Fruit fly (Drosophila melanogaster) whole organism, prepupa: ENCODE measurements around the gene Dlg5.
A peak's percentile ranks its signal among the peaks of the same experiment; 100 is the strongest.

Source experiments
- Blimp-1 ChIP-seq: fragments of 200-800 bp; sonication (Bioruptor generic); optimal IDR thresholded peaks from 3 replicates; lab custom pipeline; 2017; ENCODE audit warnings: missing biosample characterization, missing genetic modification characterization, mild to moderate bottlenecking, moderate library complexity, missing genetic modification reagents
- CG11294 ChIP-seq: fragments of 200-800 bp; sonication (Bioruptor generic); IDR thresholded peaks from 2 replicates; pipeline ENCODE4 v1.3.6; 2022; ENCODE audit warnings: missing biosample characterization, missing genetic modification characterization
- CG11762 ChIP-seq: fragments of 200-800 bp; sonication (Bioruptor generic); optimal IDR thresholded peaks from 3 replicates; lab custom pipeline; 2016; ENCODE audit warnings: missing biosample characterization, missing genetic modification characterization; ENCODE audit not compliant: insufficient read depth
- CG11902 ChIP-seq: fragments of 200-800 bp; sonication (Bioruptor generic); optimal IDR thresholded peaks from 3 replicates; lab custom pipeline; 2016; ENCODE audit warnings: missing biosample characterization, missing genetic modification characterization
- CG15336 ChIP-seq: fragments of 200-800 bp; sonication (Bioruptor generic); IDR thresholded peaks from 2 replicates; pipeline ENCODE4 v1.3.6; 2022; ENCODE audit warnings: missing biosample characterization, missing genetic modification characterization
- CG1621 ChIP-seq: fragments of 200-800 bp; sonication (Bioruptor generic); optimal IDR thresholded peaks from 3 replicates; lab custom pipeline; 2018; ENCODE audit warnings: missing biosample characterization, mild to moderate bottlenecking, missing genetic modification characterization
- CG32006 ChIP-seq: fragments of 200-800 bp; sonication (Bioruptor generic); optimal IDR thresholded peaks from 3 replicates; lab custom pipeline; 2017; ENCODE audit warnings: missing biosample characterization, mild to moderate bottlenecking, missing genetic modification characterization
- CG34406 ChIP-seq: fragments of 200-800 bp; sonication (Bioruptor generic); optimal IDR thresholded peaks from 3 replicates; lab custom pipeline; 2016; ENCODE audit warnings: missing biosample characterization, missing genetic modification characterization
- CG3919 ChIP-seq: fragments of 200-800 bp; sonication (Bioruptor generic); optimal IDR thresholded peaks from 3 replicates; lab custom pipeline; 2016; ENCODE audit warnings: missing biosample characterization, missing genetic modification characterization
- CG4318 ChIP-seq: fragments of 200-800 bp; sonication (Bioruptor generic); optimal IDR thresholded peaks from 3 replicates; lab custom pipeline; 2017; ENCODE audit warnings: missing biosample characterization, mild to moderate bottlenecking, missing genetic modification characterization
- CG6163 ChIP-seq: fragments of 200-800 bp; sonication (Bioruptor generic); IDR thresholded peaks from 3 replicates; pipeline ENCODE4 v1.3.6; 2022; ENCODE audit warnings: missing biosample characterization, missing genetic modification characterization
- CG6792 ChIP-seq: fragments of 200-800 bp; sonication (Bioruptor generic); optimal IDR thresholded peaks from 3 replicates; lab custom pipeline; 2016; ENCODE audit warnings: missing biosample characterization, missing genetic modification characterization
- CG8119 ChIP-seq: fragments of 200-800 bp; sonication (Bioruptor generic); IDR thresholded peaks from 3 replicates; pipeline ENCODE4 v1.3.6; 2022; ENCODE audit warnings: missing biosample characterization, missing genetic modification characterization
- CG8319 ChIP-seq: fragments of 200-800 bp; sonication (Bioruptor generic); optimal IDR thresholded peaks from 3 replicates; lab custom pipeline; 2016; ENCODE audit warnings: missing biosample characterization, missing genetic modification characterization
- CG8632 ChIP-seq: fragments of 200-800 bp; sonication (Bioruptor generic); optimal IDR thresholded peaks from 3 replicates; lab custom pipeline; 2016; ENCODE audit warnings: missing biosample characterization, missing genetic modification characterization
- CG9139 ChIP-seq: fragments of 200-800 bp; sonication (Bioruptor generic); optimal IDR thresholded peaks from 3 replicates; lab custom pipeline; 2017; ENCODE audit warnings: missing biosample characterization, mild to moderate bottlenecking, missing genetic modification characterization
- Eip78C ChIP-seq: fragments of 200-800 bp; sonication (Bioruptor generic); peaks from one replicate; lab custom pipeline; 2016; ENCODE audit warnings: missing biosample characterization, missing genetic modification characterization
- Ets21C ChIP-seq: fragments of 200-800 bp; sonication (Bioruptor generic); optimal IDR thresholded peaks from 3 replicates; lab custom pipeline; 2016; ENCODE audit warnings: missing biosample characterization, missing genetic modification characterization
- Ets96B ChIP-seq: fragments of 200-800 bp; optimal IDR thresholded peaks from 2 replicates; lab custom pipeline; 2019; ENCODE audit warnings: missing biosample characterization, mild to moderate bottlenecking, missing genetic modification characterization, moderate library complexity
- Gug ChIP-seq: fragments of 200-800 bp; sonication (Bioruptor generic); IDR thresholded peaks from 2 replicates; pipeline ENCODE4 v1.3.6; 2022; ENCODE audit warnings: missing biosample characterization, missing genetic modification characterization
- Hr4 ChIP-seq: fragments of 200-800 bp; sonication (Bioruptor generic); optimal IDR thresholded peaks from 3 replicates; lab custom pipeline; 2016; ENCODE audit warnings: missing biosample characterization, missing genetic modification characterization
- Lpt ChIP-seq: fragments of 200-800 bp; sonication (Bioruptor generic); optimal IDR thresholded peaks from 3 replicates; lab custom pipeline; 2016; ENCODE audit warnings: missing biosample characterization, missing genetic modification characterization
- Met ChIP-seq: fragments of 200-800 bp; sonication (Bioruptor generic); optimal IDR thresholded peaks from 3 replicates; lab custom pipeline; 2016; ENCODE audit warnings: missing biosample characterization, missing genetic modification characterization
- Smox ChIP-seq: fragments of 200-800 bp; sonication (Bioruptor generic); optimal IDR thresholded peaks from 3 replicates; lab custom pipeline; 2016; ENCODE audit warnings: missing biosample characterization, missing genetic modification characterization
- Sox102F ChIP-seq: fragments of 200-800 bp; sonication (Bioruptor generic); optimal IDR thresholded peaks from 2 replicates; lab custom pipeline; 2016; ENCODE audit warnings: missing biosample characterization, mild to moderate bottlenecking, missing genetic modification characterization
- dac ChIP-seq: fragments of 200-800 bp; sonication (Bioruptor generic); optimal IDR thresholded peaks from 2 replicates; lab custom pipeline; 2017; ENCODE audit warnings: missing biosample characterization, mild to moderate bottlenecking, missing genetic modification characterization
- dsx ChIP-seq: fragments of 200-800 bp; optimal IDR thresholded peaks from 3 replicates; lab custom pipeline; 2019; ENCODE audit warnings: missing biosample characterization, mild to moderate bottlenecking, missing genetic modification characterization, moderate library complexity; ENCODE audit not compliant: poor library complexity, severe bottlenecking
- eg ChIP-seq: fragments of 200-800 bp; sonication (Bioruptor generic); IDR thresholded peaks from 3 replicates; pipeline ENCODE4 v1.3.6; 2022; ENCODE audit warnings: missing biosample characterization, missing genetic modification characterization
- fd59A ChIP-seq: fragments of 200-800 bp; sonication (Bioruptor generic); optimal IDR thresholded peaks from 2 replicates; lab custom pipeline; 2017; ENCODE audit warnings: missing biosample characterization, mild to moderate bottlenecking, missing genetic modification characterization, missing genetic modification reagents
- lz ChIP-seq: fragments of 200-800 bp; sonication (Bioruptor generic); optimal IDR thresholded peaks from 3 replicates; lab custom pipeline; 2016; ENCODE audit warnings: missing biosample characterization, missing genetic modification characterization
- net ChIP-seq: fragments of 200-800 bp; sonication (Bioruptor generic); optimal IDR thresholded peaks from 3 replicates; lab custom pipeline; 2016; ENCODE audit warnings: missing biosample characterization, missing genetic modification characterization
- spab ChIP-seq: fragments of 200-800 bp; sonication (Bioruptor generic); optimal IDR thresholded peaks from 2 replicates; lab custom pipeline; 2017; ENCODE audit warnings: missing biosample characterization, mild to moderate bottlenecking, missing genetic modification characterization, missing genetic modification reagents
- svp ChIP-seq: fragments of 200-800 bp; sonication (Bioruptor generic); peaks from one replicate; lab custom pipeline; 2016; ENCODE audit warnings: missing biosample characterization, missing genetic modification characterization
- vri ChIP-seq: fragments of 200-800 bp; sonication (Bioruptor generic); optimal IDR thresholded peaks from 3 replicates; lab custom pipeline; 2016; ENCODE audit warnings: missing biosample characterization, mild to moderate bottlenecking, missing genetic modification characterization

Dlg5 gene

DNA sequence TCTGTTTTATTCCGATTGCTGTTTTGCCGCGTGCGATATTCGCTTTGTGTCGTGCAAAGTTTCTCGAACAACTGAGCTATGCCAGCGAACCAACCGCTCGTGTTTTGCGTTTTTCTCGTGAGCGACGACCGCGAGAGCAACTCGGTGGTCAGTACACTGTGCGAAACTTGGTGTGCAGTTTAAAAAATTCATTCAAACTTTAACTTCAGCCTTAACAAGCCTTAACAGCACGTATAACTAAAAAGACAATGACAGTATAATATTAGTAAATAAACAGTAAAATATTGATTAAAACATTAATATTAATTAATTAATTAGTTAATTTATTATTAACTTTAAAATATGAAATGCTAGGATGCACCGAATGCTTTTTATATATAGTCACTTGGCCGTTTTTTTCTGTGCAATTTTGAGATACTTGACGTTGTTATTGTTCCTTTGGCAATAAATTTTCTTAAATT lies 11.3 kb upstream of the Dlg5 start, which contains the start of gene CG31705 (continued):
- TF ChIP-seq dsx (GFP tag; lab: Kevin White, UChicago) (peak; percentile 18), CG8319 (GFP tag; lab: Kevin White, UChicago) (peak; percentile 66), Eip78C (peak; percentile 87), Ets21C (GFP tag; lab: Kevin White, UChicago) (peak; percentile 6), CG3919 (GFP tag; lab: Kevin White, UChicago) (peak; percentile 70), spab (peak; percentile 54), lz (GFP tag; lab: Kevin White, UChicago) (peak; percentile 19), CG11762 (GFP tag; lab: Kevin White, UChicago) (peak; percentile 51)

DNA sequence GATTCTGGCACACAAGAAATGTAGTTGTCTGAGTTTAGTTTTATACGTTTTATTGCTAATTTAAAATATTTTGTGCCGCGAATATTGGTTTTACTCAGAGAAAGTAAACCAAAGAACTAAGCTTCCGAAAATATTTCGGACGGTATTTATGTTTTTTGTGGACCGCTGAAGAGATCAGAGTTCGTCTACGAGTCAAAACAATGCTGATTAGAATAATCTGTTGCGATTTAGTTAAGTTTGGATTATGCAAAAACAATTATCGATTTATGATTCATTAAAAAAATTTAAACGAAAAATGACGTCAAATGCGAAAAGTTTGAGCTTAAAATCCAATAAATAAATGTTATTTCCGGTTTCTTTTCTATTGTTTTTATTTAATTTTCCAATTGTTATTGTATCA lies 5.8 kb upstream of the Dlg5 start, which contains the start of gene CG43153:
Gene CG43153 (minus strand): TSS at position 101 of the 400 bp plus-strand sequence.
- TF ChIP-seq CG15336 (GFP tag; lab: Robert Waterston, UW): no peak
- TF ChIP-seq, all 60 proteins: peak for 0

- no peak for TF ChIP-seq Ets96B (tag; lab: Kevin White, UChicago)
- TF ChIP-seq CG11902 (GFP tag; lab: Kevin White, UChicago): no peak
- TF ChIP-seq dsx (GFP tag; lab: Kevin White, UChicago): no peak
- no peak for TF ChIP-seq Smox (GFP tag; lab: Kevin White, UChicago)
- no peak for TF ChIP-seq Met (GFP tag; lab: Kevin White, UChicago)
- no peak for TF ChIP-seq Blimp-1
- TF ChIP-seq Lpt (GFP tag; lab: Kevin White, UChicago): no peak
- TF ChIP-seq Gug (GFP tag; lab: Robert Waterston, UW): no peak
- no peak for TF ChIP-seq CG15336 (GFP tag; lab: Robert Waterston, UW)
- TF ChIP-seq Hr4 (GFP tag; lab: Kevin White, UChicago): no peak
- TF ChIP-seq, all 60 proteins: peak for 0
These were observed 4.3 kb upstream of the Dlg5 start, which contains the start of gene CG14930 for dm6 chr2L:11521185-11521584. Gene CG14930 (minus strand): TSS chr2L:11521285.

- no peak for TF ChIP-seq vri (GFP tag; lab: Kevin White, UChicago)
- TF ChIP-seq fd59A (GFP tag; lab: Kevin White, UChicago): no peak
- TF ChIP-seq svp: no peak
- no peak for TF ChIP-seq CG1621
- TF ChIP-seq Blimp-1: no peak
- no peak for TF ChIP-seq Sox102F (GFP tag; lab: Kevin White, UChicago)
- TF ChIP-seq CG8319 (GFP tag; lab: Kevin White, UChicago): no peak
These were observed 2.7 kb upstream of the Dlg5 start, which contains the start of gene CG14929 for dm6 chr2L:11519532-11519931. Gene CG14929 (plus strand): TSS chr2L:11519832.

DNA sequence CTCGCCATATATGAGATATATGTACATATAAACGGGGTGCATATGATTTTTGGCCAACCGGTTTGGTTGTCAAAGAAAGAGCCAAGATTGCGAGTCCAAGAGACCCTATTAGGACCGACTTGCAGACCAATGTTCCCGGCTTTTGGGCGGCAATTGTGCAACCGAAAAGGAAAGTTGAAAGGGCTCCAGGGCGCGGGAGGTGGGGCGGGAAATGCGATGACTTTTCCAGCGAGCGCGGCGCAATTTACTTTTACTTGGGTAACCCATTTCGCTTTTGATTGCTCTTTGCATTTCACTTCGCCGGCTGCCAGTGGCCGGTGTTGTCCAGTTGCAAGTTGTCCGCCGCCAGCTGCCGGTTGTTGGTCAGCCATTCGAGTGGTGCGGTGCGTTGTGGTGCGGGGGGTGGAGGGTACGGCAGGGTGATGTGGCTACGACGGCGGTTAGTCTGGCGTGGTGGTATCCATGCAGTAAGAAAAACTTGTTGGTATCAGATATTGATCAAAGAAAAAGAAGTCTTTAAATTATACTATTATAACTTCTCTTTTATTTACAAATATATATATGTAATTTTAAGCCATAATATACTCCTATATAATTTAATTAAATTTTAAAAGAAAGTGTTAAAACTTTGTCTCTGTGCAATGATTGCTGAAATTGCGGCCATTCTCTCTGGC lies 11.8 kb downstream of the Dlg5 start:
- TF ChIP-seq CG6163 (GFP tag; lab: Robert Waterston, UW): peak; percentile 63; the same call in 2 of the 3 replicates
- TF ChIP-seq Blimp-1: peak; percentile 98
- peak; percentile 85 for TF ChIP-seq CG15336 (GFP tag; lab: Robert Waterston, UW)
- TF ChIP-seq eg (GFP tag; lab: Robert Waterston, UW): peak; percentile 80
- peak; percentile 25; the same call in 1 of the 2 replicates for TF ChIP-seq Gug (GFP tag; lab: Robert Waterston, UW)
- TF ChIP-seq net (GFP tag; lab: Kevin White, UChicago): peak; percentile 53
- TF ChIP-seq CG6792 (GFP tag; lab: Kevin White, UChicago): peak; percentile 26
- no peak for TF ChIP-seq dsx (GFP tag; lab: Kevin White, UChicago)
- TF ChIP-seq dac (GFP tag; lab: Kevin White, UChicago): peak; percentile 19
- peak; percentile 32 for TF ChIP-seq CG34406 (GFP tag; lab: Kevin White, UChicago)
- TF ChIP-seq CG11294 (GFP tag; lab: Robert Waterston, UW): no peak
- TF ChIP-seq CG32006: peak; percentile 82
- TF ChIP-seq CG4318 (GFP tag; lab: Kevin White, UChicago): peak; percentile 51
- TF ChIP-seq CG8632 (GFP tag; lab: Kevin White, UChicago): peak; percentile 34
- TF ChIP-seq CG9139 (GFP tag; lab: Kevin White, UChicago): no peak
- peak; percentile 85 for TF ChIP-seq CG8119 (GFP tag; lab: Robert Waterston, UW)
- no peak for TF ChIP-seq vri (GFP tag; lab: Kevin White, UChicago)
